Worm (Caenorhabditis elegans) whole organism, young adult: Measurements from ENCODE around the gene farl-11.

Experiments
- C17E4.6 ChIP-seq: fragments of 200-800 bp; sonication (Bioruptor generic); IDR thresholded peaks from 2 replicates; pipeline ENCODE4 v1.3.6; 2022; ENCODE audit warnings: missing genetic modification reagents, missing genetic modification characterization, missing compliant biosample characterization
- F22D6.2 ChIP-seq: sonication (generic microtip); optimal IDR thresholded peaks from 2 replicates; lab custom pipeline; 2016; ENCODE audit warnings: mild to moderate bottlenecking, missing genetic modification characterization, missing compliant biosample characterization
- F37B4.10 ChIP-seq: fragments of 200-800 bp; sonication (Bioruptor generic); IDR thresholded peaks from 2 replicates; pipeline ENCODE4 v1.3.6; 2022; ENCODE audit warnings: missing genetic modification characterization, missing compliant biosample characterization
- F57A8.1 ChIP-seq: fragments of 200-800 bp; sonication (Bioruptor generic); optimal IDR thresholded peaks from 2 replicates; lab custom pipeline; 2018; ENCODE audit warnings: mild to moderate bottlenecking, missing genetic modification characterization, moderate library complexity, missing compliant biosample characterization
- F57C9.4 ChIP-seq: sonication (generic microtip); optimal IDR thresholded peaks from 2 replicates; lab custom pipeline; 2017; ENCODE audit warnings: mild to moderate bottlenecking, missing genetic modification characterization, missing compliant biosample characterization
- K11D2.4 ChIP-seq: fragments of 200-800 bp; sonication (Bioruptor generic); IDR thresholded peaks from 2 replicates; pipeline ENCODE4 v1.3.6; 2022; ENCODE audit warnings: missing genetic modification reagents, missing genetic modification characterization, missing compliant biosample characterization
- K12H6.12 ChIP-seq: fragments of 200-800 bp; sonication (Bioruptor generic); optimal IDR thresholded peaks from 2 replicates; lab custom pipeline; 2018; ENCODE audit warnings: mild to moderate bottlenecking, missing genetic modification characterization, missing compliant biosample characterization
- T07F8.4 ChIP-seq: sonication (generic microtip); optimal IDR thresholded peaks from 2 replicates; lab custom pipeline; 2016; ENCODE audit warnings: mild to moderate bottlenecking, missing genetic modification characterization, moderate library complexity, missing compliant biosample characterization
- T26A5.8 ChIP-seq: sonication (generic microtip); optimal IDR thresholded peaks from 2 replicates; lab custom pipeline; 2016; ENCODE audit warnings: missing genetic modification characterization, missing compliant biosample characterization
- Y95B8A.8 ChIP-seq: fragments of 200-800 bp; sonication (Bioruptor generic); IDR thresholded peaks from 2 replicates; pipeline ENCODE4 v1.3.6; 2022; ENCODE audit warnings: missing genetic modification reagents, missing genetic modification characterization, missing compliant biosample characterization
- ZK185.1 ChIP-seq: sonication (generic microtip); optimal IDR thresholded peaks from 2 replicates; lab custom pipeline; 2016; ENCODE audit warnings: mild to moderate bottlenecking, missing genetic modification characterization, missing compliant biosample characterization; ENCODE audit not compliant: poor library complexity, severe bottlenecking
- ama-1 ChIP-seq, 3 experiments: fragments of 150-350 bp in 1 of 3; sonication (generic microtip) in 2 of 3; optimal IDR thresholded peaks; 2 replicates each; lab custom pipeline; 2014 to 2018; ENCODE audit warnings: missing biosample characterization in 2 of 3, missing genetic modification characterization in 2 of 3, missing genetic modification reagents in 2 of 3
- aptf-2 ChIP-seq: fragments of 200-800 bp; sonication (Bioruptor generic); conservative IDR thresholded peaks from 2 replicates; pipeline ENCODE4 v1.3.6; 2022; ENCODE audit warnings: missing genetic modification reagents, missing genetic modification characterization, missing compliant biosample characterization
- athp-1 ChIP-seq: sonication (generic microtip); optimal IDR thresholded peaks from 2 replicates; lab custom pipeline; 2017; ENCODE audit warnings: mild to moderate bottlenecking, missing genetic modification characterization, missing compliant biosample characterization
- bed-2 ChIP-seq: fragments of 200-800 bp; sonication (Bioruptor generic); IDR thresholded peaks from 2 replicates; pipeline ENCODE4 v1.3.6; 2022; ENCODE audit warnings: missing genetic modification reagents, missing genetic modification characterization, missing compliant biosample characterization
- ccch-3 ChIP-seq: fragments of 200-800 bp; sonication (Bioruptor generic); optimal IDR thresholded peaks from 2 replicates; lab custom pipeline; 2018; ENCODE audit warnings: mild to moderate bottlenecking, missing genetic modification characterization, missing compliant biosample characterization
- cebp-1 ChIP-seq, 2 experiments: fragments of 200-800 bp in 1 of 2; sonication (Bioruptor generic) in 1 of 2; sonication (generic microtip) in 1 of 2; IDR thresholded peaks in 1 of 2; optimal IDR thresholded peaks in 1 of 2; 2 replicates each; pipeline versions ENCODE4 v1.3.6 to Lab custom; 2017 to 2022; ENCODE audit warnings: missing compliant biosample characterization in 2 of 2, missing genetic modification characterization in 2 of 2, mild to moderate bottlenecking in 1 of 2, missing genetic modification reagents in 1 of 2, moderate library complexity in 1 of 2
- cebp-2 ChIP-seq: fragments of 200-800 bp; sonication (Bioruptor generic); IDR thresholded peaks from 2 replicates; pipeline ENCODE4 v1.3.6; 2022; ENCODE audit warnings: missing genetic modification characterization, missing compliant biosample characterization
- ceh-100 ChIP-seq: fragments of 200-800 bp; sonication (Bioruptor generic); IDR thresholded peaks from 2 replicates; pipeline ENCODE4 v1.3.6; 2022; ENCODE audit warnings: missing genetic modification reagents, missing genetic modification characterization, missing compliant biosample characterization
- ceh-58 ChIP-seq: fragments of 200-800 bp; sonication (Bioruptor generic); IDR thresholded peaks from 2 replicates; pipeline ENCODE4 v1.3.6; 2022; ENCODE audit warnings: missing genetic modification characterization, missing compliant biosample characterization
- die-1 ChIP-seq: sonication (generic microtip); optimal IDR thresholded peaks from 2 replicates; lab custom pipeline; 2016; ENCODE audit warnings: missing genotype, mild to moderate bottlenecking, missing genetic modification characterization, missing compliant biosample characterization
- egl-44 ChIP-seq: fragments of 200-800 bp; sonication (Bioruptor generic); IDR thresholded peaks from 2 replicates; pipeline ENCODE4 v1.3.6; 2022; ENCODE audit warnings: missing genetic modification reagents, missing genetic modification characterization, missing compliant biosample characterization
- egrh-3 ChIP-seq: fragments of 200-800 bp; sonication (Bioruptor generic); IDR thresholded peaks from 2 replicates; pipeline ENCODE4 v1.3.6; 2022; ENCODE audit warnings: missing genetic modification reagents, missing genetic modification characterization, missing compliant biosample characterization
- ekl-4 ChIP-seq: fragments of 200-800 bp; sonication (Bioruptor generic); IDR thresholded peaks from 2 replicates; pipeline ENCODE4 v1.3.6; 2022; ENCODE audit warnings: missing genetic modification reagents, missing genetic modification characterization, missing compliant biosample characterization
- him-1 ChIP-seq: sonication (generic microtip); optimal IDR thresholded peaks from 2 replicates; lab custom pipeline; 2016; ENCODE audit warnings: missing genotype, missing genetic modification reagents, missing genetic modification characterization, missing compliant biosample characterization
- hlh-26 ChIP-seq: fragments of 200-800 bp; sonication (Bioruptor generic); conservative IDR thresholded peaks from 2 replicates; pipeline ENCODE4 v1.3.6; 2022; ENCODE audit warnings: missing genetic modification reagents, missing genetic modification characterization, missing compliant biosample characterization
- hrde-1 ChIP-seq: sonication (generic microtip); optimal IDR thresholded peaks from 2 replicates; lab custom pipeline; 2016; ENCODE audit warnings: missing genetic modification characterization, mild to moderate bottlenecking, missing compliant biosample characterization, moderate library complexity, missing genotype, missing genetic modification reagents, borderline replicate concordance
- lag-1 ChIP-seq: fragments of 200-800 bp; sonication (Bioruptor generic); IDR thresholded peaks from 2 replicates; pipeline ENCODE4 v1.3.6; 2022; ENCODE audit warnings: missing genetic modification reagents, missing genetic modification characterization, missing compliant biosample characterization
- let-526 ChIP-seq: fragments of 200-800 bp; sonication (Bioruptor generic); IDR thresholded peaks from 2 replicates; pipeline ENCODE4 v1.3.6; 2022; ENCODE audit warnings: missing genetic modification reagents, missing genetic modification characterization, missing compliant biosample characterization
- let-607 ChIP-seq, 2 experiments: fragments of 200-800 bp in 1 of 2; sonication (Bioruptor generic) in 1 of 2; sonication (generic microtip) in 1 of 2; optimal IDR thresholded peaks; 2 replicates each; lab custom pipeline; 2016 to 2018; ENCODE audit warnings: mild to moderate bottlenecking in 2 of 2, missing compliant biosample characterization in 2 of 2, missing genetic modification characterization in 2 of 2, moderate library complexity in 2 of 2, missing genotype in 1 of 2
- lin-40 ChIP-seq: sonication (generic microtip); optimal IDR thresholded peaks from 2 replicates; lab custom pipeline; 2016; ENCODE audit warnings: missing genetic modification characterization, mild to moderate bottlenecking, missing compliant biosample characterization, missing genotype, missing genetic modification reagents
- lir-1 ChIP-seq: fragments of 200-800 bp; sonication (Bioruptor generic); conservative IDR thresholded peaks from 2 replicates; pipeline ENCODE4 v1.3.6; 2022; ENCODE audit warnings: missing genetic modification reagents, missing genetic modification characterization, missing compliant biosample characterization
- lsl-1 ChIP-seq: fragments of 200-800 bp; sonication (Bioruptor generic); optimal IDR thresholded peaks from 2 replicates; lab custom pipeline; 2018; ENCODE audit warnings: mild to moderate bottlenecking, missing genetic modification characterization, moderate library complexity, missing compliant biosample characterization
- madf-6 ChIP-seq: fragments of 200-800 bp; sonication (Bioruptor generic); IDR thresholded peaks from 2 replicates; pipeline ENCODE4 v1.3.6; 2022; ENCODE audit warnings: missing genetic modification reagents, missing genetic modification characterization, missing compliant biosample characterization
- madf-8 ChIP-seq: fragments of 200-800 bp; sonication (Bioruptor generic); conservative IDR thresholded peaks from 2 replicates; pipeline ENCODE4 v1.3.6; 2022; ENCODE audit warnings: missing genetic modification reagents, missing genetic modification characterization, missing compliant biosample characterization
- mxl-1 ChIP-seq: sonication (generic microtip); optimal IDR thresholded peaks from 2 replicates; lab custom pipeline; 2016; ENCODE audit warnings: missing genetic modification characterization, missing compliant biosample characterization
- nhr-27 ChIP-seq: fragments of 200-800 bp; sonication (Bioruptor generic); optimal IDR thresholded peaks from 2 replicates; lab custom pipeline; 2018; ENCODE audit warnings: mild to moderate bottlenecking, missing genetic modification characterization, moderate library complexity, missing compliant biosample characterization
- pbrm-1 ChIP-seq: fragments of 200-800 bp; sonication (Bioruptor generic); IDR thresholded peaks from 2 replicates; pipeline ENCODE4 v1.3.6; 2022; ENCODE audit warnings: missing genetic modification reagents, missing genetic modification characterization, missing compliant biosample characterization
- pha-4 ChIP-seq: fragments of 150-350 bp; sonication (generic microtip); optimal IDR thresholded peaks from 2 replicates; lab custom pipeline; 2014; ENCODE audit warnings: missing biosample characterization, missing genetic modification reagents, missing genetic modification characterization
- snpc-3.4 ChIP-seq: sonication (generic microtip); optimal IDR thresholded peaks from 2 replicates; lab custom pipeline; 2017; ENCODE audit warnings: missing genetic modification characterization, mild to moderate bottlenecking, missing compliant biosample characterization, antibody characterized with exemption, moderate library complexity, missing genotype, missing genetic modification reagents
- somi-1 ChIP-seq: fragments of 200-800 bp; sonication (Bioruptor generic); optimal IDR thresholded peaks from 2 replicates; lab custom pipeline; 2018; ENCODE audit warnings: mild to moderate bottlenecking, missing genetic modification characterization, missing compliant biosample characterization
- tbp1 ChIP-seq: fragments of 200-800 bp; sonication (Bioruptor generic); optimal IDR thresholded peaks from 2 replicates; lab custom pipeline; 2018; ENCODE audit warnings: mild to moderate bottlenecking, missing genetic modification characterization, missing compliant biosample characterization
- tbx-9 ChIP-seq: sonication (generic microtip); optimal IDR thresholded peaks from 2 replicates; lab custom pipeline; 2016; ENCODE audit warnings: borderline replicate concordance, missing genetic modification characterization, inconsistent platforms, missing compliant biosample characterization
- tlf-1 ChIP-seq: fragments of 200-800 bp; sonication (Bioruptor generic); optimal IDR thresholded peaks from 2 replicates; lab custom pipeline; 2018; ENCODE audit warnings: mild to moderate bottlenecking, missing genetic modification characterization, missing compliant biosample characterization
- zfh-2 ChIP-seq: fragments of 200-800 bp; sonication (Bioruptor generic); conservative IDR thresholded peaks from 2 replicates; pipeline ENCODE4 v1.3.6; 2022; ENCODE audit warnings: missing genetic modification reagents, missing genetic modification characterization, missing compliant biosample characterization
- ztf-6 ChIP-seq: fragments of 200-800 bp; sonication (Bioruptor generic); IDR thresholded peaks from 2 replicates; pipeline ENCODE4 v1.3.6; 2022; ENCODE audit warnings: missing genetic modification reagents, missing genetic modification characterization, missing compliant biosample characterization

Gene farl-11

ce11 chrII:7151969-7152631, 47.3 kb upstream of the farl-11 start, which contains the start of gene fust-1 (continued):
- peak; percentile 97 for TF ChIP-seq K11D2.4 (GFP tag; lab: Robert Waterston, UW)
- peak; percentile 95 for TF ChIP-seq tlf-1 (GFP tag; lab: Kevin White, UChicago)
- TF ChIP-seq lir-1 (GFP tag; lab: Robert Waterston, UW) = peak; percentile 88
- TF ChIP-seq bed-2 (GFP tag; lab: Robert Waterston, UW) = 0 out of 2 replicates have a peak, but pooled peaks have one; percentile 24
- TF ChIP-seq ccch-3 (GFP tag; lab: Kevin White, UChicago) = no peak
- peak; percentile 88 for TF ChIP-seq K12H6.12
- peak; percentile 29; the same call in 1 of the 2 replicates for TF ChIP-seq cebp-1 (GFP tag; IDR thresholded peaks at IDR 0.05; lab: Robert Waterston, UW)
- peak; percentile 93 for TF ChIP-seq cebp-1 (tag; optimal IDR thresholded peaks at IDR 0.05; lab: Kevin White, UChicago)
- no peak for TF ChIP-seq ama-1 (optimal IDR thresholded peaks at IDR 0.05; lab: Kevin White, UChicago)
- peak in 1 of 2 experiments; percentile 15 for TF ChIP-seq ama-1 (GFP tag; optimal IDR thresholded peaks at IDR 0.05; lab: Kevin White, UChicago)
- peak; percentile 77; the same call in 1 of the 2 replicates for TF ChIP-seq ztf-6 (GFP tag; lab: Robert Waterston, UW)
- TF ChIP-seq T26A5.8 (tag; lab: Kevin White, UChicago) = no peak
- peak; percentile 74 for TF ChIP-seq hrde-1 (tag; lab: Kevin White, UChicago)
- peak; percentile 54 to 78 for TF ChIP-seq let-607 (tag; optimal IDR thresholded peaks at IDR 0.05; lab: Kevin White, UChicago)
- TF ChIP-seq T07F8.4 = no peak
- TF ChIP-seq ZK185.1 = peak; percentile 94
- no peak for TF ChIP-seq F57C9.4 (tag; lab: Kevin White, UChicago)
- peak; percentile 86 for TF ChIP-seq madf-8
- TF ChIP-seq lin-40 (tag; lab: Kevin White, UChicago) = peak; percentile 97
- TF ChIP-seq die-1 (tag; lab: Kevin White, UChicago) = peak; percentile 14
- TF ChIP-seq ekl-4 (GFP tag; lab: Robert Waterston, UW) = peak; percentile 96
- TF ChIP-seq F22D6.2 = peak; percentile 77
- TF ChIP-seq nhr-27 (tag; lab: Kevin White, UChicago) = no peak
- peak; percentile 75 for TF ChIP-seq him-1
- peak; percentile 95 for TF ChIP-seq snpc-3.4 (tag; lab: Kevin White, UChicago)
- no peak for TF ChIP-seq F57A8.1 (GFP tag; lab: Kevin White, UChicago)
- TF ChIP-seq lag-1 = no peak
- 0 out of 2 replicates have a peak, but pooled peaks have one; percentile 60 for TF ChIP-seq cebp-2
- no peak for TF ChIP-seq zfh-2 (GFP tag; lab: Robert Waterston, UW)
- TF ChIP-seq aptf-2 (GFP tag; lab: Robert Waterston, UW) = no peak
- TF ChIP-seq pbrm-1 (GFP tag; lab: Robert Waterston, UW) = peak; percentile 95
- TF ChIP-seq hlh-26 = no peak
- no peak for TF ChIP-seq ceh-58 (GFP tag; lab: Robert Waterston, UW)
- TF ChIP-seq F37B4.10 (GFP tag; lab: Robert Waterston, UW) = no peak
- peak; percentile 75 for TF ChIP-seq tbp1 (GFP tag; lab: Kevin White, UChicago)
- TF ChIP-seq egl-44 = peak; percentile 75; the same call in 1 of the 2 replicates
- peak; percentile 95 for TF ChIP-seq madf-6 (GFP tag; lab: Robert Waterston, UW)
- no peak; the same call in 1 of the 2 replicates for TF ChIP-seq egrh-3 (GFP tag; lab: Robert Waterston, UW)
- peak; percentile 93 for TF ChIP-seq athp-1
- peak; percentile 80 for TF ChIP-seq C17E4.6 (GFP tag; lab: Robert Waterston, UW)
- TF ChIP-seq pha-4 (tag; lab: Kevin White, UChicago) = peak; percentile 47
- peak; percentile 80; the same call in 1 of the 2 replicates for TF ChIP-seq let-526
- TF ChIP-seq lsl-1 = peak; percentile 87
- TF ChIP-seq somi-1 (GFP tag; lab: Kevin White, UChicago) = peak; percentile 80
- peak; percentile 88 for TF ChIP-seq ceh-100 (GFP tag; lab: Robert Waterston, UW)
- TF ChIP-seq Y95B8A.8 (GFP tag; lab: Robert Waterston, UW) = peak; percentile 93
- no peak for TF ChIP-seq tbx-9
- no peak for TF ChIP-seq mxl-1 (tag; lab: Kevin White, UChicago)
